Worm (Caenorhabditis elegans): Measurements from ENCODE around the gene kin-15.

ce11 chrII:9474367-9475105, 41.0 kb upstream of the kin-15 start, which contains the start of the genes chil-25 and chil-26:
- no peak for TF ChIP-seq aly-2 (tag; optimal IDR thresholded peaks at IDR 0.05)
- no peak for TF ChIP-seq skn-1 (tag; optimal IDR thresholded peaks at IDR 0.05)
- TF ChIP-seq zag-1 (tag; optimal IDR thresholded peaks at IDR 0.05), result no peak
- no peak for TF ChIP-seq nhr-237 (tag; optimal IDR thresholded peaks at IDR 0.05)
- no peak for TF ChIP-seq unc-39 (tag; optimal IDR thresholded peaks at IDR 0.05)
- TF ChIP-seq ztf-11 (tag; optimal IDR thresholded peaks at IDR 0.05), result no peak
- no peak for TF ChIP-seq lin-39 (tag; optimal IDR thresholded peaks at IDR 0.05)
- TF ChIP-seq unc-62 (GFP tag; optimal IDR thresholded peaks at IDR 0.05), result no peak
- TF ChIP-seq nhr-76 (tag; optimal IDR thresholded peaks at IDR 0.05), result no peak
- TF ChIP-seq ama-1 (optimal IDR thresholded peaks at IDR 0.05), result no peak
- no peak for TF ChIP-seq nhr-28 (tag; optimal IDR thresholded peaks at IDR 0.05)
- TF ChIP-seq nhr-43 (tag; optimal IDR thresholded peaks at IDR 0.05; ENCODE audit: poor library complexity, severe bottlenecking), result no peak
- no peak for TF ChIP-seq snpc-4 (tag; optimal IDR thresholded peaks at IDR 0.05)

All from whole organism, L3 larva.